Fruit fly (Drosophila melanogaster) whole organism, adult: ENCODE measurements around the gene Npl4.

Experiments
- CG12768 ChIP-seq: fragments of 200-800 bp; sonication (Bioruptor generic); optimal IDR thresholded peaks from 2 replicates; lab custom pipeline; 2017; ENCODE audit warnings: missing biosample characterization, missing genetic modification characterization, mild to moderate bottlenecking, moderate library complexity, missing genetic modification reagents
- CG14711 ChIP-seq: fragments of 200-800 bp; sonication (Bioruptor generic); optimal IDR thresholded peaks from 2 replicates; lab custom pipeline; 2018; ENCODE audit warnings: missing biosample characterization, mild to moderate bottlenecking, missing genetic modification characterization, moderate library complexity
- CG1620 ChIP-seq: fragments of 200-800 bp; sonication (Bioruptor generic); optimal IDR thresholded peaks from 2 replicates; lab custom pipeline; 2016; ENCODE audit warnings: missing biosample characterization, missing genetic modification characterization
- Crg-1 ChIP-seq: fragments of 200-800 bp; sonication (Bioruptor generic); optimal IDR thresholded peaks from 2 replicates; lab custom pipeline; 2016; ENCODE audit warnings: missing biosample characterization, missing genetic modification characterization
- bab1 ChIP-seq: fragments of 200-800 bp; sonication (Bioruptor generic); optimal IDR thresholded peaks from 3 replicates; lab custom pipeline; 2019; ENCODE audit warnings: missing biosample characterization, mild to moderate bottlenecking, missing genetic modification characterization, moderate library complexity
- kay ChIP-seq: fragments of 200-800 bp; sonication (Bioruptor generic); peaks from one replicate; lab custom pipeline; 2016; ENCODE audit warnings: missing biosample characterization, missing genetic modification characterization, borderline replicate concordance

dm6 chr3R:25652066-25652720 is 27.7 kb upstream of the Npl4 start:
- TF ChIP-seq bab1 (GFP tag; lab: Kevin White, UChicago), result peak; percentile 46
- TF ChIP-seq CG14711 (tag; lab: Kevin White, UChicago), result no peak
- TF ChIP-seq Crg-1 (GFP tag; lab: Kevin White, UChicago), result no peak
- TF ChIP-seq kay, result peak; percentile 86
- peak; percentile 66 for TF ChIP-seq CG12768 (GFP tag; lab: Kevin White, UChicago)
- no peak for TF ChIP-seq CG1620 (GFP tag; lab: Kevin White, UChicago)
